Fruit fly (Drosophila melanogaster) whole organism, embryonic: Measurements from ENCODE around the gene CAHbeta.

Experiments used
- B-H2 ChIP-seq: fragments of 200-800 bp; sonication (Bioruptor generic); optimal IDR thresholded peaks from 2 replicates; lab custom pipeline; 2018; ENCODE audit warnings: missing biosample characterization, mild to moderate bottlenecking, missing genetic modification characterization
- CG11085 ChIP-seq: fragments of 200-800 bp; sonication (Bioruptor generic); IDR thresholded peaks from 2 replicates; pipeline ENCODE4 v1.3.6; 2022; ENCODE audit warnings: missing biosample characterization, missing genetic modification characterization
- CG12659 ChIP-seq: fragments of 200-800 bp; sonication (Bioruptor generic); optimal IDR thresholded peaks from 3 replicates; lab custom pipeline; 2017; ENCODE audit warnings: mild to moderate bottlenecking, missing biosample characterization, missing genetic modification reagents, missing genetic modification characterization
- CG13123 ChIP-seq: fragments of 200-800 bp; sonication (Bioruptor generic); optimal IDR thresholded peaks from 2 replicates; lab custom pipeline; 2016; ENCODE audit warnings: missing biosample characterization, missing genetic modification characterization
- CG15696 ChIP-seq: fragments of 200-800 bp; sonication (Bioruptor generic); optimal IDR thresholded peaks from 2 replicates; lab custom pipeline; 2019; ENCODE audit warnings: missing biosample characterization, mild to moderate bottlenecking, missing genetic modification characterization, moderate library complexity
- CG17829 ChIP-seq: fragments of 200-800 bp; optimal IDR thresholded peaks from 2 replicates; lab custom pipeline; 2019; ENCODE audit warnings: missing biosample characterization, mild to moderate bottlenecking, missing genetic modification characterization, moderate library complexity
- CG2116 ChIP-seq: fragments of 200-800 bp; sonication (Bioruptor generic); optimal IDR thresholded peaks from 3 replicates; lab custom pipeline; 2018; ENCODE audit warnings: missing biosample characterization, mild to moderate bottlenecking, missing genetic modification characterization
- CG2678 ChIP-seq: fragments of 200-800 bp; sonication (Bioruptor generic); optimal IDR thresholded peaks from 3 replicates; lab custom pipeline; 2019; ENCODE audit warnings: missing biosample characterization, mild to moderate bottlenecking, missing genetic modification characterization, moderate library complexity
- CG30020 ChIP-seq: fragments of 200-800 bp; optimal IDR thresholded peaks from 2 replicates; lab custom pipeline; 2019; ENCODE audit warnings: missing biosample characterization, mild to moderate bottlenecking, missing genetic modification characterization, moderate library complexity
- CG33213 ChIP-seq: fragments of 200-800 bp; sonication (Bioruptor generic); optimal IDR thresholded peaks from 3 replicates; lab custom pipeline; 2016; ENCODE audit warnings: missing biosample characterization, missing genetic modification characterization
- CG34422 ChIP-seq: fragments of 200-800 bp; sonication (Bioruptor generic); IDR thresholded peaks from 3 replicates; pipeline ENCODE4 v1.3.6; 2022; ENCODE audit warnings: missing biosample characterization, missing genetic modification characterization
- CG6175 ChIP-seq: fragments of 200-800 bp; sonication (Bioruptor generic); IDR thresholded peaks from 3 replicates; pipeline ENCODE4 v1.3.6; 2022; ENCODE audit warnings: missing biosample characterization, missing genetic modification characterization
- CG6683 ChIP-seq: fragments of 200-800 bp; sonication (Bioruptor generic); optimal IDR thresholded peaks from 2 replicates; lab custom pipeline; 2017; ENCODE audit warnings: missing biosample characterization, mild to moderate bottlenecking, missing genetic modification characterization, missing genetic modification reagents
- CG6813 ChIP-seq: fragments of 200-800 bp; sonication (Bioruptor generic); optimal IDR thresholded peaks from 2 replicates; lab custom pipeline; 2017; ENCODE audit warnings: missing biosample characterization, missing genetic modification characterization, mild to moderate bottlenecking, moderate library complexity, missing genetic modification reagents
- CG6854 ChIP-seq: fragments of 200-800 bp; sonication (Bioruptor generic); optimal IDR thresholded peaks from 3 replicates; lab custom pipeline; 2017; ENCODE audit warnings: missing biosample characterization, mild to moderate bottlenecking, missing genetic modification characterization
- CG7271 ChIP-seq: fragments of 200-800 bp; sonication (Bioruptor generic); optimal IDR thresholded peaks from 2 replicates; lab custom pipeline; 2018; ENCODE audit warnings: missing biosample characterization, mild to moderate bottlenecking, missing genetic modification characterization, moderate library complexity
- CG8944 ChIP-seq: fragments of 200-800 bp; sonication (Bioruptor generic); optimal IDR thresholded peaks from 3 replicates; lab custom pipeline; 2016; ENCODE audit warnings: missing biosample characterization, missing genetic modification characterization
- Chrac-16 ChIP-seq: fragments of 200-800 bp; sonication (Bioruptor generic); optimal IDR thresholded peaks from 3 replicates; lab custom pipeline; 2016; ENCODE audit warnings: missing biosample characterization, missing genetic modification characterization
- CrebB ChIP-seq: fragments of 200-800 bp; sonication (Bioruptor generic); optimal IDR thresholded peaks from 3 replicates; lab custom pipeline; 2018; ENCODE audit warnings: missing biosample characterization, mild to moderate bottlenecking, missing genetic modification characterization
- Dek ChIP-seq: fragments of 200-800 bp; sonication (Bioruptor generic); optimal IDR thresholded peaks from 3 replicates; lab custom pipeline; 2019; ENCODE audit warnings: missing biosample characterization, mild to moderate bottlenecking, missing genetic modification characterization, moderate library complexity
- Drgx ChIP-seq: fragments of 200-800 bp; sonication (Bioruptor generic); IDR thresholded peaks from 2 replicates; pipeline ENCODE4 v1.3.6; 2022; ENCODE audit warnings: missing biosample characterization, missing genetic modification characterization
- Eip74EF ChIP-seq, 2 experiments: fragments of 200-800 bp in 1 of 2; fragments of >200 bp in 1 of 2; sonication (Bioruptor generic) in 1 of 2; optimal IDR thresholded peaks; 2 replicates each; lab custom pipeline; 2017 to 2019; ENCODE audit warnings: missing biosample characterization in 2 of 2, missing genetic modification characterization in 2 of 2, mild to moderate bottlenecking in 1 of 2, moderate library complexity in 1 of 2
- HmgZ ChIP-seq: fragments of 200-800 bp; sonication (Bioruptor generic); optimal IDR thresholded peaks from 2 replicates; lab custom pipeline; 2018; ENCODE audit warnings: missing biosample characterization, mild to moderate bottlenecking, missing genetic modification characterization
- Hmx ChIP-seq: fragments of 200-800 bp; sonication (Bioruptor generic); optimal IDR thresholded peaks from 2 replicates; lab custom pipeline; 2016; ENCODE audit warnings: missing biosample characterization, missing genetic modification characterization
- Kr ChIP-seq: fragments of 200-800 bp; sonication (Bioruptor generic); optimal IDR thresholded peaks from 2 replicates; lab custom pipeline; 2017; ENCODE audit warnings: missing biosample characterization, mild to moderate bottlenecking, missing genetic modification characterization
- Neu2 ChIP-seq: fragments of 200-800 bp; sonication (Bioruptor generic); optimal IDR thresholded peaks from 3 replicates; lab custom pipeline; 2016; ENCODE audit warnings: missing biosample characterization, missing genetic modification characterization, borderline replicate concordance
- Nf-YB ChIP-seq: fragments of 200-800 bp; sonication (Bioruptor generic); optimal IDR thresholded peaks from 3 replicates; lab custom pipeline; 2019; ENCODE audit warnings: missing biosample characterization, mild to moderate bottlenecking, missing genetic modification characterization, moderate library complexity
- Sin3A ChIP-seq: fragments of >200 bp; optimal IDR thresholded peaks from 2 replicates; lab custom pipeline; 2018
- Trl ChIP-seq, 3 experiments: fragments of >200 bp in 2 of 3; fragments of 200-800 bp in 1 of 3; sonication (Bioruptor generic) in 1 of 3; optimal IDR thresholded peaks; 2 replicates in 1 of 3; 3 replicates in 2 of 3; lab custom pipeline; 2016 to 2017; ENCODE audit warnings: missing biosample characterization in 1 of 3, missing genetic modification characterization in 1 of 3
- Xrp1 ChIP-seq: fragments of 200-800 bp; sonication (Bioruptor generic); IDR thresholded peaks from 2 replicates; pipeline ENCODE4 v1.3.6; 2022; ENCODE audit warnings: missing biosample characterization, missing genetic modification characterization
- bcd ChIP-seq: fragments of 200-800 bp; sonication (Bioruptor generic); optimal IDR thresholded peaks from 2 replicates; lab custom pipeline; 2017; ENCODE audit warnings: missing biosample characterization, mild to moderate bottlenecking, missing genetic modification characterization
- chinmo ChIP-seq: fragments of 200-800 bp; sonication (Bioruptor generic); IDR thresholded peaks from 4 replicates; pipeline ENCODE4 v1.3.6; 2022; ENCODE audit warnings: missing biosample characterization, missing genetic modification characterization; ENCODE audit not compliant: partially characterized antibody
- crc ChIP-seq: fragments of 200-800 bp; sonication (Bioruptor generic); optimal IDR thresholded peaks from 2 replicates; lab custom pipeline; 2016; ENCODE audit warnings: missing biosample characterization, missing genetic modification characterization
- crol ChIP-seq: fragments of 200-800 bp; sonication (Bioruptor generic); IDR thresholded peaks from 2 replicates; pipeline ENCODE4 v1.3.6; 2022; ENCODE audit warnings: missing biosample characterization, missing genetic modification characterization
- crp ChIP-seq, 2 experiments: fragments of 200-800 bp; sonication (Bioruptor generic); optimal IDR thresholded peaks; 2 replicates in 1 of 2; 3 replicates in 1 of 2; lab custom pipeline; 2017; ENCODE audit warnings: missing biosample characterization in 2 of 2, missing genetic modification characterization in 2 of 2, mild to moderate bottlenecking in 1 of 2, moderate library complexity in 1 of 2
- exex ChIP-seq: fragments of 200-800 bp; sonication (Bioruptor generic); optimal IDR thresholded peaks from 4 replicates; lab custom pipeline; 2018; ENCODE audit warnings: missing biosample characterization, mild to moderate bottlenecking, missing genetic modification characterization, moderate library complexity
- gcm ChIP-seq: fragments of 200-800 bp; sonication (Bioruptor generic); optimal IDR thresholded peaks from 2 replicates; lab custom pipeline; 2019; ENCODE audit warnings: missing biosample characterization, mild to moderate bottlenecking, missing genetic modification characterization, moderate library complexity
- grn ChIP-seq: fragments of 200-800 bp; sonication (Bioruptor generic); optimal IDR thresholded peaks from 3 replicates; lab custom pipeline; 2017; ENCODE audit warnings: missing biosample characterization, missing genetic modification characterization
- hth ChIP-seq: fragments of >200 bp; optimal IDR thresholded peaks from 2 replicates; lab custom pipeline; 2017; ENCODE audit warnings: inconsistent platforms
- jigr1 ChIP-seq: fragments of 200-800 bp; sonication (Bioruptor generic); IDR thresholded peaks from 3 replicates; pipeline ENCODE4 v1.3.6; 2022; ENCODE audit warnings: missing biosample characterization, missing genetic modification characterization
- kay ChIP-seq: fragments of 200-800 bp; sonication (Bioruptor generic); optimal IDR thresholded peaks from 2 replicates; lab custom pipeline; 2016; ENCODE audit warnings: missing biosample characterization, missing genetic modification characterization
- ken ChIP-seq: fragments of 200-800 bp; sonication (Bioruptor generic); IDR thresholded peaks from 3 replicates; pipeline ENCODE4 v1.3.6; 2022; ENCODE audit warnings: missing biosample characterization, missing genetic modification characterization
- nerfin-2 ChIP-seq: fragments of 200-800 bp; sonication (Bioruptor generic); IDR thresholded peaks from 2 replicates; pipeline ENCODE4 v1.3.6; 2022; ENCODE audit warnings: missing biosample characterization, missing genetic modification characterization; ENCODE audit not compliant: partially characterized antibody
- pb ChIP-seq: fragments of 200-800 bp; sonication (Bioruptor generic); optimal IDR thresholded peaks from 3 replicates; lab custom pipeline; 2016; ENCODE audit warnings: missing biosample characterization, missing genetic modification characterization
- sc ChIP-seq, 3 experiments: fragments of >200 bp in 2 of 3; fragments of 200-800 bp in 1 of 3; sonication (Bioruptor generic) in 1 of 3; optimal IDR thresholded peaks; 2 replicates in 2 of 3; 3 replicates in 1 of 3; lab custom pipeline; 2017; ENCODE audit warnings: mild to moderate bottlenecking in 1 of 3, missing biosample characterization in 1 of 3, missing genetic modification characterization in 1 of 3, missing genetic modification reagents in 1 of 3
- shn ChIP-seq: fragments of 200-800 bp; sonication (Bioruptor generic); optimal IDR thresholded peaks from 3 replicates; lab custom pipeline; 2016; ENCODE audit warnings: missing biosample characterization, missing genetic modification characterization
- stwl ChIP-seq: fragments of 200-800 bp; sonication (Bioruptor generic); optimal IDR thresholded peaks from 3 replicates; lab custom pipeline; 2018; ENCODE audit warnings: missing biosample characterization, mild to moderate bottlenecking, missing genetic modification characterization, moderate library complexity
- tup ChIP-seq: fragments of 200-800 bp; sonication (Bioruptor generic); optimal IDR thresholded peaks from 2 replicates; lab custom pipeline; 2016; ENCODE audit warnings: missing biosample characterization, mild to moderate bottlenecking, missing genetic modification characterization, moderate library complexity
- unc-4 ChIP-seq: fragments of 200-800 bp; sonication (Bioruptor generic); IDR thresholded peaks from 2 replicates; pipeline ENCODE4 v1.3.6; 2022; ENCODE audit warnings: missing biosample characterization, missing genetic modification characterization; ENCODE audit not compliant: partially characterized antibody
- zf30C ChIP-seq: fragments of 200-800 bp; sonication (Bioruptor generic); optimal IDR thresholded peaks from 3 replicates; lab custom pipeline; 2018; ENCODE audit warnings: missing biosample characterization, mild to moderate bottlenecking, missing genetic modification characterization

CAHbeta gene

dm6 chr3R:9006129-9006528 lies 25.5 kb downstream of the CAHbeta start, which contains the start of the genes Prosbeta3 and Iru (continued):
- TF ChIP-seq CG30020 (peak; percentile 47), sc (optimal IDR thresholded peaks at IDR 0.05; lab: Kevin White, UChicago) (no peak), sc (GFP tag; optimal IDR thresholded peaks at IDR 0.05; lab: Kevin White, UChicago) (no peak), grn (GFP tag; lab: Kevin White, UChicago) (no peak), B-H2 (GFP tag; lab: Kevin White, UChicago) (no peak), nerfin-2 (GFP tag; lab: Robert Waterston, UW) (no peak), CG17829 (tag; lab: Kevin White, UChicago) (peak; percentile 42), gcm (no peak), CG8944 (GFP tag; lab: Kevin White, UChicago) (no peak), stwl (tag; lab: Kevin White, UChicago) (peak; percentile 73), CG33213 (GFP tag; lab: Kevin White, UChicago) (peak; percentile 61), pb (GFP tag; lab: Kevin White, UChicago) (no peak), Trl (optimal IDR thresholded peaks at IDR 0.05; lab: Kevin White, UChicago) (no peak), Trl (GFP tag; optimal IDR thresholded peaks at IDR 0.05; lab: Kevin White, UChicago) (no peak), CG11085 (GFP tag; lab: Robert Waterston, UW) (no peak), CG7271 (tag; lab: Kevin White, UChicago) (no peak), CG34422 (GFP tag; lab: Robert Waterston, UW) (no peak), exex (no peak), crp (GFP tag; optimal IDR thresholded peaks at IDR 0.05; lab: Kevin White, UChicago) (peak in 1 of 2 experiments; percentile 34), crc (no peak), tup (GFP tag; lab: Kevin White, UChicago) (no peak), Drgx (GFP tag; lab: Robert Waterston, UW) (no peak), Chrac-16 (GFP tag; lab: Kevin White, UChicago) (no peak), CG12659 (GFP tag; lab: Kevin White, UChicago) (peak; percentile 81), CG6813 (no peak), HmgZ (peak; percentile 59), Nf-YB (GFP tag; lab: Kevin White, UChicago) (no peak), CG6175 (GFP tag; lab: Robert Waterston, UW) (no peak), CG6683 (GFP tag; lab: Kevin White, UChicago) (no peak), CG2116 (GFP tag; lab: Kevin White, UChicago) (peak; percentile 27), Xrp1 (GFP tag; lab: Robert Waterston, UW) (no peak), unc-4 (0 out of 2 replicates have a peak, but pooled peaks have one; percentile 28), ken (no peak), Hmx (no peak), Dek (tag; lab: Kevin White, UChicago) (no peak), zf30C (GFP tag; lab: Kevin White, UChicago) (no peak), hth (no peak), crol (GFP tag; lab: Robert Waterston, UW) (no peak), CG6854 (GFP tag; lab: Kevin White, UChicago) (no peak), shn (GFP tag; lab: Kevin White, UChicago) (no peak), kay (GFP tag; lab: Kevin White, UChicago) (peak; percentile 10), Kr (GFP tag; lab: Kevin White, UChicago) (no peak), bcd (GFP tag; lab: Kevin White, UChicago) (no peak), CG15696 (tag; lab: Kevin White, UChicago) (no peak), Sin3A (lab: Kevin White, UChicago) (peak; percentile 90), CG2678 (tag; lab: Kevin White, UChicago) (no peak), Neu2 (GFP tag; lab: Kevin White, UChicago) (no peak), CG13123 (GFP tag; lab: Kevin White, UChicago) (no peak), CrebB (tag; lab: Kevin White, UChicago) (no peak), chinmo (no peak), jigr1 (GFP tag; lab: Robert Waterston, UW) (no peak), Eip74EF (GFP tag; optimal IDR thresholded peaks at IDR 0.05; lab: Kevin White, UChicago) (no peak)
